Worm (Caenorhabditis elegans) whole organism, young adult: ENCODE results near the gene F58G6.3.

Experiments
- D2030.7 ChIP-seq: fragments of 200-800 bp; sonication (Bioruptor generic); IDR thresholded peaks from 2 replicates; pipeline ENCODE4 v1.3.6; 2022; ENCODE audit warnings: missing genetic modification reagents, missing genetic modification characterization, missing compliant biosample characterization
- F39B2.1 ChIP-seq: fragments of 200-800 bp; sonication (Bioruptor generic); IDR thresholded peaks from 2 replicates; pipeline ENCODE4 v1.3.6; 2022; ENCODE audit warnings: missing genetic modification reagents, missing genetic modification characterization, missing compliant biosample characterization
- T07F8.4 ChIP-seq: sonication (generic microtip); optimal IDR thresholded peaks from 2 replicates; lab custom pipeline; 2016; ENCODE audit warnings: mild to moderate bottlenecking, missing genetic modification characterization, moderate library complexity, missing compliant biosample characterization
- ets-4 ChIP-seq: fragments of 200-800 bp; sonication (Bioruptor generic); optimal IDR thresholded peaks from 2 replicates; lab custom pipeline; 2018; ENCODE audit warnings: mild to moderate bottlenecking, missing genetic modification characterization, missing compliant biosample characterization
- lin-40 ChIP-seq: sonication (generic microtip); optimal IDR thresholded peaks from 2 replicates; lab custom pipeline; 2016; ENCODE audit warnings: missing genetic modification characterization, mild to moderate bottlenecking, missing compliant biosample characterization, missing genotype, missing genetic modification reagents
- xnd-1 ChIP-seq: sonication (generic microtip); optimal IDR thresholded peaks from 2 replicates; lab custom pipeline; 2016; ENCODE audit warnings: missing genotype, missing genetic modification reagents, missing genetic modification characterization, missing compliant biosample characterization

DNA sequence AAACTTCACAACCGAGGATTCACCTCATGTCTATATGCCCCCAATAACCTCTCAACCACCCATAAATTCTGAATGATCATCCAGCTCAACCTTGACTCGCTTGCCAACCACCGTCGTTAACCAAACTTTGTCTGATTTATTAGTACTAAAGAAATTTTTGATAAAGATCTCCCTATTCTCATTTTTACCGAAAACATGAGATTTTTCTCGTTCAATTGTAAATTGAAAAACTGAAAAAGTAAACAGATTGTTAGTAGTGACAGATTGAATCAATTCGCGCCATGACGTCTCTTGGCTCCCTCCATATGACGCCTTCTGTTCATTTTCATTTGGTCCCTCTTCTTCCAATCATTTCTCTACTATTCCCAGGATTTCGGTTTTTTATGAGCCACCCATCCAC is 45.4 kb upstream of the F58G6.3 start:
- TF ChIP-seq D2030.7 (GFP tag; lab: Robert Waterston, UW), result no peak
- TF ChIP-seq T07F8.4 (tag; lab: Kevin White, UChicago), result no peak
- no peak for TF ChIP-seq lin-40
- TF ChIP-seq ets-4 (GFP tag; lab: Kevin White, UChicago), result no peak
- TF ChIP-seq F39B2.1, result no peak
- TF ChIP-seq xnd-1, result no peak
